Fruit fly (Drosophila melanogaster): ENCODE data around the gene Targ2.

DNA sequence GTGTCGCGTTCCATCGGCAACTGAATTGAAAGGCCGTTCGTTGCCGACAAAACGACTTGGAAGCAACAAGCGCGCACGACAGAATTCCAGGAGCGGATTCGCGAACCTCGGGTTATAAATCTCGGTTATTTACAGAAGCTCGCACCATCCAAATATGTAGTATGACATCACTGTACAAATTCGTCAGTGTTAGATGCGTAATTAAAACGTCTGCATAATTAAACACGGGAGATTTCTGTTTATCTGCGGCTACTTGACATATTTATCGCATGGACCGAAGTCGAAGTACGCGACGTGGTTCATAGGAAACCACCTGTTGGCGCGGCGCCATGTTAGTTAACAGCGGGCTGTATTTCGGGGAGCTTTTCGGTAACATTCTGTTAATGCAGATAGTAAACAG, 31.1 kb downstream of the Targ2 start, which contains the start of gene Ac78C:
- TF ChIP-seq lola (GFP tag; optimal IDR thresholded peaks at IDR 0.05): no peak
- TF ChIP-seq Hr83 (GFP tag; optimal IDR thresholded peaks at IDR 0.05; ENCODE audit: poor library complexity, severe bottlenecking): peak; percentile 43
- peak; percentile 92 for TF ChIP-seq fru (GFP tag; optimal IDR thresholded peaks at IDR 0.05)
- TF ChIP-seq ey (GFP tag; optimal IDR thresholded peaks at IDR 0.05): peak; percentile 82
- TF ChIP-seq Vsx2 (GFP tag; optimal IDR thresholded peaks at IDR 0.05; ENCODE audit: partially characterized antibody): peak; percentile 9
- TF ChIP-seq Abd-B (GFP tag; optimal IDR thresholded peaks at IDR 0.05): no peak

Measured in whole organism, wandering third instar larva.